Fruit fly (Drosophila melanogaster) ovary, adult (tissue): ENCODE results near the gene Myo10A.
A peak's percentile ranks its signal among the peaks of the same experiment; 100 is the strongest.
"Not testable (repeated sequence)": the region's sequence is repeated elsewhere in the genome, so short reads cannot be mapped to it uniquely, and the experiment has no call there.

Experiments used
- CG17801 ChIP-seq: fragments of 200-800 bp; optimal IDR thresholded peaks from 2 replicates; lab custom pipeline; 2019; ENCODE audit warnings: missing biosample characterization, mild to moderate bottlenecking, missing genetic modification characterization, moderate library complexity; ENCODE audit not compliant: partially characterized antibody

Myo10A gene

dm6 chrX:10923711-10924281 lies 6.8 kb upstream of the Myo10A start, which contains the start of gene v:
TSS of gene v (plus strand) at chrX:10923972.
- no peak for TF ChIP-seq CG17801

DNA sequence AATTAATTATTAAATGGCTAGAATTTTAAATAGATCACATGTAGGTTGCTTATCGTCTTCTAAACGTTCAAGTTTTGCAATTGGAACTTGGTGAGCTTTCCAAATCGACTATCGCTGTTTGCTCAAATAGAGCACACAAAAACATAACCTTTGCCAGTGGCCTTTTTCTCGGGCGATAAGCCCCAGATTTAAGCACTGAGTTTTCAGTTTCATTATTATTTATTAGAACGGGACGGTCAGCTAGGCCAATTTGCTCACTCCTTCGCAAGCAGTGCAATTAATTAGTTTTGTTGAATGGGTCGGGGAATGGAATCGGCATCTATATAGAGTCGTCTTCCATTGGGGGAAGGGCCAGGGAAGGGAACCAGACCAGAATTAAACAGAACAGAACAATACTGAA lies 4.4 kb upstream of the Myo10A start:
- TF ChIP-seq CG17801 = no peak

- peak; percentile 61 for TF ChIP-seq CG17801
Measured at dm6 chrX:10927110-10927509, 3.5 kb upstream of the Myo10A start, which contains the start of gene CG2145. TSS of gene CG2145 (plus strand) at chrX:10927399.

DNA sequence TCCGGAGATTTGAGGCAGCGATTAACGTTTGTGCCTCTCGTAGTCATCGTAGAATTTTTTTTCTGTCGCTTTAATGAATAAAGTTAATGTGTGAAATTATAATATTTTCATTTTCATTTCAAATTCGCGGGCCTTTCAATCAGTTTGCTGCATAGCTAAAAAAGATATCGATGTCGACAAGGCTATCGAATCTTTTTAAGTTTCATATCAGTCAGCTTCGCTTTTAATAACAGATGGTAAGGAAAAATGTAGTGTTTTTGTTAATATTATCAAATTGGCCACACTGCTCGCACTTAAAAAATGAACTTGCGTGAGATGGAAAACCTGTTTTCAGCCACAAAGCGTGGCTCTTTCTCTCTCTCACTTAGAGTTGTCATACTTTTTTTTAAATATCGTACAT lies 1.0 kb upstream of the Myo10A start:
- TF ChIP-seq CG17801 = no peak

dm6 chrX:10931250-10931649 lies 610 bp downstream of the Myo10A start:
- TF ChIP-seq CG17801 = no peak

DNA sequence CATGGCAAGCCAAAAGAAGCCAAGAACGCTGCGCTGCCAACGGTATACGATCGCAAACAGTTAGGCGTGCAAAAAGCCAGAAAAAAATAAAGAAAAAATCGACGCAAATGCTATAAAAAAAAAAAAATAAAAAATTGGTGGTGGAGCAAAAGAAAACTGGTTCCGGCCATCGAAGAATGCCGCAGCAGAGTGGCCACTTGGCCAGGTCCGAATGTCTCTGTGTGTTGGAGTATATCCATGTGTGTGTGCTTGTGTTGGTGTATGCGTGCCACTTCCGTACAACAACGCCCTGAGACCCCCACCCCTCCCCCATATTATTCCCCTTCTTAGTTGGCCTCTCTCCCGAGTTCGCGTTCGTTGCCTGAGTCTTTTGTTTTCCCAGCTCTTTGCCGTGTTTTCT lies 1.7 kb downstream of the Myo10A start:
- no peak for TF ChIP-seq CG17801

DNA sequence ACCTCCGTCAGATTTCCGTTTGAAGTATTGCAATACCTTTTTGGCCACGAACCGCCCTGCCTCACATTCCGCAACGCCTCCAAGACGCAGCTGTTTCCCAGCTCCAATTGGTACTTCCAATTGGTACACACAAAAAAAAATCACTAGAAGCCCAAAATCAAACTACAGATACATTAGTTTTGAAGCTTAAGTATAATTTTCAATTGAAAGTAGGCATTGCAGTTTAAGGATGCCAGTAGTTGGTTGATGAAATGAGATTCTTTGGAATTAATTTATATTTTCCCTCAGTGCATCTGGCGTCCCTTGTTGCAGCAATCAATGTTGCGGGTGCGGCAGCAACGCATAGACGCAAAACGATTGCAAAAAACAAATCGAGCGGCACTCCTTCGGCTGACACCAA lies 3.1 kb downstream of the Myo10A start:
- TF ChIP-seq CG17801 = no peak

DNA sequence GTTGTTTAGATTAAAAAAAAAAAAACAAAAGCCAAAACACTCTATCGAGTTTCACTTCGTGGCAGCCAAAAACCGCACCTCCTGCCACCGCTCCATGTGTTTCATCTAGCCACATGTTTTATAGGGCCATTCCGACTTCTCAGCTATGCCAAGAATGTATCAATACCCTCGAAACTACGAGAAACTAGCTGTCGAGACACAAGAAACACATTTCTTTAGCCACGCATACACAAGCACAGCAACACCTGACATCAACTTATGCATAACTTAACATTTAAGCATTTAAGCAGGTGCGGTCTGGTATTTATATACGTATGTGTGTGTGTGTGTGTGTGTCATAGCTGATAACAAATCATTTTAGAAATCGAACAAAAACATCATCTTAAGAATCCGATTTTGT lies 4.9 kb downstream of the Myo10A start:
- no peak for TF ChIP-seq CG17801

DNA sequence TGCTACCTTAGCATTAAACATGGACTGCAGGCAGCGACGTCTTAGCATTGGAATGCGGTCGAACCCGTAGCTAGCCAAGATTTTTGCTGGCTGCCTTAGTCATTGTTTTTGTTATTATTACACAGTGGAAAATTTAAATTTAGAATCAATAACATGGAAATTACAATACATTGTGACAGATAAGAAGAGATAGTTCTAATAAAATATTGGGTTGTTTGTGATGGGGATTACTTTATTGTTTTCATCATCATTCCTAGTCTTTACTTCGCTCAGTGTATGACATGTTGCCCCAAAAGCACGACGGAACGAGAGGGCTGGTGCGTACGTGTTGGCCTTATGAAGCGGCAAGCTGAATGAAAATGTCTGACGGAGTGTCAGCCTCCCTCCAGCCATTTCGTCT lies 6.0 kb downstream of the Myo10A start:
- TF ChIP-seq CG17801 = no peak

- not testable (repeated sequence) for TF ChIP-seq CG17801
Measured at dm6 chrX:10950930-10951329, 20.3 kb downstream of the Myo10A start, which contains the start of gene Rab9Fa. TSS of gene Rab9Fa (minus strand) at chrX:10951030.

dm6 chrX:10952386-10952785 lies 21.7 kb downstream of the Myo10A start, which contains the start of gene Rab9Fb:
TSS of gene Rab9Fb (minus strand) at chrX:10952486.
- TF ChIP-seq CG17801 = no peak

- TF ChIP-seq CG17801 = no peak
Measured at dm6 chrX:10953240-10953639, 22.6 kb downstream of the Myo10A start.

DNA sequence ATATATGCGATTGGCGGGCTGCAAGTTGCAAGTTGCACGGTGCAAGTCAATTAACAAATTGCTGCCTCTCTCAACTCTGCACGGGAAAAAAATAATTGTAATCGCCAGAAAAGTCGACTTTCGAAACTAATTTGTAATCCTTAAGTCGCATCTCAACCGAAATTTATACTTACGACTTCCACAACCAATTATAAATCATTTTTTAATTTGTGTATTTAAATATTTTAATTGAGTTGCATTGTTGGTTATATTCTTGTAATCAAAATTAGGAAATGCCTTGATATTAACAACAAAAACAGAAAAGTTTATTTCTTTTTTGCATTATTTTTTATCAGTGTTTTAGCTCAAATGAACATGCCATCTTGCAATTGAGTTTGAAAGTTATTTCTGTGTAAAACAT lies 29.3 kb downstream of the Myo10A start:
- TF ChIP-seq CG17801 = no peak

dm6 chrX:10966978-10967731 lies 36.5 kb downstream of the Myo10A start, which contains the start of gene C901:
TSS of gene C901 (minus strand) at chrX:10967134.
- no peak for TF ChIP-seq CG17801
